Fruit fly (Drosophila melanogaster) whole organism, embryonic: ENCODE results near the gene Cpr62Ba.

ENCODE experiments used
- Atf3 ChIP-seq: fragments of 200-800 bp; sonication (Bioruptor generic); optimal IDR thresholded peaks from 3 replicates; lab custom pipeline; 2016; ENCODE audit warnings: missing biosample characterization, missing genetic modification characterization
- CG10274 ChIP-seq: fragments of 200-800 bp; sonication (Bioruptor generic); optimal IDR thresholded peaks from 3 replicates; lab custom pipeline; 2017; ENCODE audit warnings: missing biosample characterization, mild to moderate bottlenecking, missing genetic modification characterization
- CG10321 ChIP-seq: fragments of 200-800 bp; sonication (Bioruptor generic); IDR thresholded peaks from 2 replicates; pipeline ENCODE4 v1.3.6; 2022; ENCODE audit warnings: missing biosample characterization, missing genetic modification characterization
- CG11723 ChIP-seq: fragments of 200-800 bp; sonication (Bioruptor generic); optimal IDR thresholded peaks from 2 replicates; lab custom pipeline; 2017; ENCODE audit warnings: missing biosample characterization, mild to moderate bottlenecking, missing genetic modification characterization
- CG12391 ChIP-seq: fragments of 200-800 bp; sonication (Bioruptor generic); optimal IDR thresholded peaks from 3 replicates; lab custom pipeline; 2018; ENCODE audit warnings: missing biosample characterization, mild to moderate bottlenecking, missing genetic modification characterization, moderate library complexity
- CG13296 ChIP-seq: fragments of 200-800 bp; sonication (Bioruptor generic); optimal IDR thresholded peaks from 3 replicates; lab custom pipeline; 2018; ENCODE audit warnings: missing biosample characterization, mild to moderate bottlenecking, missing genetic modification characterization
- CG15696 ChIP-seq: fragments of 200-800 bp; sonication (Bioruptor generic); optimal IDR thresholded peaks from 2 replicates; lab custom pipeline; 2019; ENCODE audit warnings: missing biosample characterization, mild to moderate bottlenecking, missing genetic modification characterization, moderate library complexity
- CG16815 ChIP-seq: fragments of 200-800 bp; sonication (Bioruptor generic); optimal IDR thresholded peaks from 3 replicates; lab custom pipeline; 2017; ENCODE audit warnings: missing biosample characterization, mild to moderate bottlenecking, missing genetic modification characterization
- CG17568 ChIP-seq: fragments of 200-800 bp; sonication (Bioruptor generic); optimal IDR thresholded peaks from 2 replicates; lab custom pipeline; 2018; ENCODE audit warnings: missing biosample characterization, mild to moderate bottlenecking, missing genetic modification characterization, moderate library complexity
- CG17612 ChIP-seq: fragments of 200-800 bp; sonication (Bioruptor generic); IDR thresholded peaks from 2 replicates; pipeline ENCODE4 v1.3.6; 2022; ENCODE audit warnings: missing biosample characterization, missing genetic modification characterization
- CG17802 ChIP-seq: fragments of 200-800 bp; sonication (Bioruptor generic); optimal IDR thresholded peaks from 2 replicates; lab custom pipeline; 2018; ENCODE audit warnings: missing biosample characterization, mild to moderate bottlenecking, missing genetic modification characterization, moderate library complexity
- CG17829 ChIP-seq: fragments of 200-800 bp; optimal IDR thresholded peaks from 2 replicates; lab custom pipeline; 2019; ENCODE audit warnings: missing biosample characterization, mild to moderate bottlenecking, missing genetic modification characterization, moderate library complexity
- CG18764 ChIP-seq: fragments of 200-800 bp; sonication (Bioruptor generic); optimal IDR thresholded peaks from 3 replicates; lab custom pipeline; 2016; ENCODE audit warnings: missing biosample characterization, missing genetic modification characterization
- CG2120 ChIP-seq: fragments of 200-800 bp; sonication (Bioruptor generic); optimal IDR thresholded peaks from 3 replicates; lab custom pipeline; 2016; ENCODE audit warnings: missing biosample characterization, missing genetic modification characterization
- CG2712 ChIP-seq: fragments of 200-800 bp; optimal IDR thresholded peaks from 3 replicates; lab custom pipeline; 2019; ENCODE audit warnings: missing biosample characterization, mild to moderate bottlenecking, missing genetic modification characterization, moderate library complexity
- CG30020 ChIP-seq: fragments of 200-800 bp; optimal IDR thresholded peaks from 2 replicates; lab custom pipeline; 2019; ENCODE audit warnings: missing biosample characterization, mild to moderate bottlenecking, missing genetic modification characterization, moderate library complexity
- CG31388 ChIP-seq: fragments of 200-800 bp; sonication (Bioruptor generic); optimal IDR thresholded peaks from 2 replicates; lab custom pipeline; 2016; ENCODE audit warnings: missing biosample characterization, missing genetic modification characterization
- CG32532 ChIP-seq: fragments of 200-800 bp; sonication (Bioruptor generic); IDR thresholded peaks from 2 replicates; pipeline ENCODE4 v1.3.6; 2022; ENCODE audit warnings: missing biosample characterization, missing genetic modification characterization
- CG32767 ChIP-seq: fragments of 200-800 bp; sonication (Bioruptor generic); IDR thresholded peaks from 2 replicates; pipeline ENCODE4 v1.3.6; 2022; ENCODE audit warnings: missing biosample characterization, missing genetic modification characterization
- CG42726 ChIP-seq: fragments of 200-800 bp; sonication (Bioruptor generic); IDR thresholded peaks from 2 replicates; pipeline ENCODE4 v1.3.6; 2022; ENCODE audit warnings: missing biosample characterization, missing genetic modification characterization; ENCODE audit not compliant: partially characterized antibody
- CG4360 ChIP-seq: fragments of 200-800 bp; sonication (Bioruptor generic); IDR thresholded peaks from 2 replicates; pipeline ENCODE4 v1.3.6; 2022; ENCODE audit warnings: missing biosample characterization, missing genetic modification characterization
- CG4854 ChIP-seq: fragments of 200-800 bp; sonication (Bioruptor generic); optimal IDR thresholded peaks from 2 replicates; lab custom pipeline; 2016; ENCODE audit warnings: missing biosample characterization, missing genetic modification characterization, inconsistent platforms
- CG7987 ChIP-seq: fragments of 200-800 bp; sonication (Bioruptor generic); optimal IDR thresholded peaks from 2 replicates; lab custom pipeline; 2018; ENCODE audit warnings: missing biosample characterization, mild to moderate bottlenecking, missing genetic modification characterization, moderate library complexity
- CG8388 ChIP-seq: fragments of 200-800 bp; sonication (Bioruptor generic); optimal IDR thresholded peaks from 2 replicates; lab custom pipeline; 2019; ENCODE audit warnings: missing biosample characterization, mild to moderate bottlenecking, missing genetic modification characterization, moderate library complexity
- CG8478 ChIP-seq: fragments of >200 bp; optimal IDR thresholded peaks from 2 replicates; lab custom pipeline; 2018
- D ChIP-seq, 2 experiments: fragments of 200-800 bp in 1 of 2; fragments of >200 bp in 1 of 2; sonication (Bioruptor generic) in 1 of 2; optimal IDR thresholded peaks; 2 replicates in 1 of 2; 3 replicates in 1 of 2; lab custom pipeline; 2017; ENCODE audit warnings: mild to moderate bottlenecking in 1 of 2, missing biosample characterization in 1 of 2, missing genetic modification characterization in 1 of 2, missing genetic modification reagents in 1 of 2
- Dbx ChIP-seq: fragments of 200-800 bp; sonication (Bioruptor generic); IDR thresholded peaks from 3 replicates; pipeline ENCODE4 v1.3.6; 2022; ENCODE audit warnings: missing biosample characterization, missing genetic modification characterization
- Fer2 ChIP-seq: fragments of 200-800 bp; sonication (Bioruptor generic); optimal IDR thresholded peaks from 2 replicates; lab custom pipeline; 2018; ENCODE audit warnings: missing biosample characterization, mild to moderate bottlenecking, missing genetic modification characterization, moderate library complexity
- HLH3B ChIP-seq: fragments of 200-800 bp; sonication (Bioruptor generic); IDR thresholded peaks from 2 replicates; pipeline ENCODE4 v1.3.6; 2022; ENCODE audit warnings: missing biosample characterization, missing genetic modification characterization
- Hsf ChIP-seq: fragments of 200-800 bp; sonication (Bioruptor generic); optimal IDR thresholded peaks from 3 replicates; lab custom pipeline; 2016; ENCODE audit warnings: missing biosample characterization, missing genetic modification characterization
- Jarid2 ChIP-seq: fragments of 200-800 bp; sonication (Bioruptor generic); optimal IDR thresholded peaks from 3 replicates; lab custom pipeline; 2017; ENCODE audit warnings: mild to moderate bottlenecking, missing biosample characterization, missing genetic modification reagents, missing genetic modification characterization
- Lim3 ChIP-seq: fragments of 200-800 bp; sonication (Bioruptor generic); IDR thresholded peaks from 2 replicates; pipeline ENCODE4 v1.3.6; 2022; ENCODE audit warnings: missing biosample characterization, missing genetic modification characterization
- NFAT ChIP-seq: fragments of 200-800 bp; sonication (Bioruptor generic); IDR thresholded peaks from 2 replicates; pipeline ENCODE4 v1.3.6; 2022; ENCODE audit warnings: missing biosample characterization, missing genetic modification characterization
- Optix ChIP-seq: fragments of 200-800 bp; sonication (Bioruptor generic); IDR thresholded peaks from 3 replicates; pipeline ENCODE4 v1.3.6; 2022; ENCODE audit warnings: missing biosample characterization, missing genetic modification characterization
- Pdp1 ChIP-seq, 2 experiments: fragments of 200-800 bp; sonication (Bioruptor generic); optimal IDR thresholded peaks; 3 replicates each; lab custom pipeline; 2016; ENCODE audit warnings: missing biosample characterization in 2 of 2, missing genetic modification characterization in 2 of 2, mild to moderate bottlenecking in 1 of 2, moderate library complexity in 1 of 2
- Stat92E ChIP-seq, 3 experiments: fragments of >200 bp in 2 of 3; fragments of 200-800 bp in 1 of 3; sonication (Bioruptor generic) in 1 of 3; optimal IDR thresholded peaks; 2 replicates each; lab custom pipeline; 2017 to 2019; ENCODE audit warnings: missing biosample characterization in 3 of 3, missing genetic modification characterization in 3 of 3, mild to moderate bottlenecking in 1 of 3, moderate library complexity in 1 of 3
- ac ChIP-seq: fragments of 200-800 bp; sonication (Bioruptor generic); optimal IDR thresholded peaks from 3 replicates; lab custom pipeline; 2017; ENCODE audit warnings: missing biosample characterization, mild to moderate bottlenecking, missing genetic modification characterization
- ara ChIP-seq: fragments of 200-800 bp; sonication (Bioruptor generic); IDR thresholded peaks from 2 replicates; pipeline ENCODE4 v1.3.6; 2022; ENCODE audit warnings: missing biosample characterization, missing genetic modification characterization
- br ChIP-seq: fragments of >200 bp; optimal IDR thresholded peaks from 2 replicates; lab custom pipeline; 2017
- ci ChIP-seq: fragments of 200-800 bp; sonication (Bioruptor generic); IDR thresholded peaks from 3 replicates; pipeline ENCODE4 v1.3.6; 2022; ENCODE audit warnings: missing biosample characterization, missing genetic modification characterization
- crc ChIP-seq: fragments of 200-800 bp; sonication (Bioruptor generic); optimal IDR thresholded peaks from 2 replicates; lab custom pipeline; 2016; ENCODE audit warnings: missing biosample characterization, missing genetic modification characterization
- gcm ChIP-seq: fragments of 200-800 bp; sonication (Bioruptor generic); optimal IDR thresholded peaks from 2 replicates; lab custom pipeline; 2019; ENCODE audit warnings: missing biosample characterization, mild to moderate bottlenecking, missing genetic modification characterization, moderate library complexity
- gcm2 ChIP-seq: fragments of 200-800 bp; sonication (Bioruptor generic); optimal IDR thresholded peaks from 2 replicates; lab custom pipeline; 2016; ENCODE audit warnings: missing biosample characterization, missing genetic modification characterization
- gem ChIP-seq: fragments of 200-800 bp; sonication (Bioruptor generic); optimal IDR thresholded peaks from 2 replicates; lab custom pipeline; 2019; ENCODE audit warnings: missing biosample characterization, mild to moderate bottlenecking, missing genetic modification characterization, moderate library complexity
- gt ChIP-seq: fragments of 200-800 bp; sonication (Bioruptor generic); IDR thresholded peaks from 2 replicates; pipeline ENCODE4 v1.3.6; 2022; ENCODE audit warnings: missing biosample characterization, missing genetic modification characterization
- h ChIP-seq: fragments of >200 bp; optimal IDR thresholded peaks from 2 replicates; lab custom pipeline; 2017
- knrl ChIP-seq: fragments of 200-800 bp; sonication (Bioruptor generic); IDR thresholded peaks from 3 replicates; pipeline ENCODE4 v1.3.6; 2022; ENCODE audit warnings: missing biosample characterization, missing genetic modification characterization; ENCODE audit not compliant: partially characterized antibody
- pho ChIP-seq: fragments of 200-800 bp; sonication (Bioruptor generic); optimal IDR thresholded peaks from 2 replicates; lab custom pipeline; 2016; ENCODE audit warnings: missing biosample characterization, missing genetic modification characterization
- run ChIP-seq: fragments of 200-800 bp; sonication (Bioruptor generic); optimal IDR thresholded peaks from 3 replicates; lab custom pipeline; 2018; ENCODE audit warnings: missing biosample characterization, mild to moderate bottlenecking, missing genetic modification characterization
- sens ChIP-seq: fragments of 200-800 bp; sonication (Bioruptor generic); peaks from one replicate; lab custom pipeline; 2016; ENCODE audit warnings: missing biosample characterization, missing genetic modification characterization
- vfl ChIP-seq: fragments of 200-800 bp; sonication (Bioruptor generic); optimal IDR thresholded peaks from 2 replicates; lab custom pipeline; 2016; ENCODE audit warnings: missing biosample characterization, missing genetic modification characterization
- zfh1 ChIP-seq: fragments of 200-800 bp; sonication (Bioruptor generic); IDR thresholded peaks from 3 replicates; pipeline ENCODE4 v1.3.6; 2022; ENCODE audit warnings: missing biosample characterization, missing genetic modification characterization

The Cpr62Ba gene

dm6 chr3L:1808631-1809030 lies 23.0 kb downstream of the Cpr62Ba start (continued):
- no peak for TF ChIP-seq Stat92E (GFP tag; optimal IDR thresholded peaks at IDR 0.05; lab: Kevin White, UChicago)
- TF ChIP-seq CG30020 (tag; lab: Kevin White, UChicago): peak; percentile 24
- TF ChIP-seq CG17568 (GFP tag; lab: Kevin White, UChicago): no peak
- peak; percentile 63 for TF ChIP-seq CG17802 (tag; lab: Kevin White, UChicago)
- TF ChIP-seq Dbx (GFP tag; lab: Robert Waterston, UW): peak; percentile 89
- TF ChIP-seq ci (GFP tag; lab: Robert Waterston, UW): peak; percentile 94
- no peak for TF ChIP-seq knrl (GFP tag; lab: Robert Waterston, UW)
- TF ChIP-seq gcm2 (GFP tag; lab: Kevin White, UChicago): peak; percentile 84
- TF ChIP-seq CG4854 (GFP tag; lab: Kevin White, UChicago): peak; percentile 81
- TF ChIP-seq pho (GFP tag; lab: Kevin White, UChicago): peak; percentile 85
- TF ChIP-seq Optix (GFP tag; lab: Robert Waterston, UW): peak; percentile 91
- TF ChIP-seq CG2120 (GFP tag; lab: Kevin White, UChicago): peak; percentile 92
- peak; percentile 92 for TF ChIP-seq zfh1 (GFP tag; lab: Robert Waterston, UW)
- TF ChIP-seq CG17612 (GFP tag; lab: Robert Waterston, UW): peak; percentile 80
- peak; percentile 83 for TF ChIP-seq CG8388
- TF ChIP-seq Hsf (GFP tag; lab: Kevin White, UChicago): peak; percentile 89
- TF ChIP-seq vfl (GFP tag; lab: Kevin White, UChicago): peak; percentile 77
- TF ChIP-seq Fer2 (tag; lab: Kevin White, UChicago): peak; percentile 63
- peak; percentile 98 for TF ChIP-seq sens (GFP tag; lab: Kevin White, UChicago)
- TF ChIP-seq CG16815: peak; percentile 70
- TF ChIP-seq br: no peak
- peak; percentile 92 for TF ChIP-seq CG13296 (GFP tag; lab: Kevin White, UChicago)
- peak; percentile 88 for TF ChIP-seq CG17829 (tag; lab: Kevin White, UChicago)
- TF ChIP-seq CG15696 (tag; lab: Kevin White, UChicago): peak; percentile 45
- TF ChIP-seq gem (tag; lab: Kevin White, UChicago): peak; percentile 93
- TF ChIP-seq crc (GFP tag; lab: Kevin White, UChicago): peak; percentile 82
- peak; percentile 70 for TF ChIP-seq CG10321 (GFP tag; lab: Robert Waterston, UW)
- TF ChIP-seq D (optimal IDR thresholded peaks at IDR 0.05; lab: Kevin White, UChicago): no peak
- peak; percentile 68 for TF ChIP-seq D (GFP tag; optimal IDR thresholded peaks at IDR 0.05; lab: Kevin White, UChicago)
- peak; percentile 84 for TF ChIP-seq Atf3
- TF ChIP-seq CG31388 (GFP tag; lab: Kevin White, UChicago): peak; percentile 67
- peak; percentile 66 for TF ChIP-seq CG4360 (GFP tag; lab: Robert Waterston, UW)
- peak; percentile 53 for TF ChIP-seq Lim3 (GFP tag; lab: Robert Waterston, UW)
- TF ChIP-seq NFAT (GFP tag; lab: Robert Waterston, UW): peak; percentile 89
- peak; percentile 80 for TF ChIP-seq CG18764
- no peak for TF ChIP-seq h (lab: Kevin White, UChicago)
- peak; percentile 7 for TF ChIP-seq ac (GFP tag; lab: Kevin White, UChicago)
- no peak for TF ChIP-seq CG42726 (GFP tag; lab: Robert Waterston, UW)
- peak; percentile 78 for TF ChIP-seq gcm (GFP tag; lab: Kevin White, UChicago)
- TF ChIP-seq Jarid2: peak; percentile 65
- TF ChIP-seq ara: peak; percentile 88
- no peak for TF ChIP-seq CG8478 (lab: Kevin White, UChicago)
- TF ChIP-seq CG12391 (tag; lab: Kevin White, UChicago): peak; percentile 88
- TF ChIP-seq run (tag; lab: Kevin White, UChicago): peak; percentile 74
- peak; percentile 93 for TF ChIP-seq HLH3B (GFP tag; lab: Robert Waterston, UW)
- peak; percentile 89 for TF ChIP-seq Pdp1 (GFP tag; optimal IDR thresholded peaks at IDR 0.05; lab: Kevin White, UChicago)
- TF ChIP-seq CG10274 (GFP tag; lab: Kevin White, UChicago): peak; percentile 60
- TF ChIP-seq CG11723 (GFP tag; lab: Kevin White, UChicago): no peak
- peak; percentile 64 for TF ChIP-seq gt (GFP tag; lab: Robert Waterston, UW)
- peak; percentile 89 for TF ChIP-seq CG2712 (tag; lab: Kevin White, UChicago)
- peak; percentile 82 for TF ChIP-seq CG32767
- TF ChIP-seq CG32532 (GFP tag; lab: Robert Waterston, UW): peak; percentile 93
- peak; percentile 81 for TF ChIP-seq CG7987 (GFP tag; lab: Kevin White, UChicago)
